Worm (Caenorhabditis elegans) whole organism, L4 larva: Measurements from ENCODE around the gene tir-1.

Source experiments
- D1046.2 ChIP-seq: fragments of 200-800 bp; sonication (Bioruptor generic); IDR thresholded peaks from 2 replicates; pipeline ENCODE4 v1.3.6; 2022; ENCODE audit warnings: missing genetic modification characterization, missing compliant biosample characterization
- T26A8.4 ChIP-seq: fragments of 200-800 bp; sonication (Bioruptor generic); IDR thresholded peaks from 2 replicates; pipeline ENCODE4 v1.3.6; 2022; ENCODE audit warnings: missing genetic modification characterization, missing compliant biosample characterization
- aha-1 ChIP-seq: fragments of 150-350 bp; peaks from one replicate; lab custom pipeline; 2014; ENCODE audit warnings: missing biosample characterization, missing genetic modification characterization
- ama-1 ChIP-seq: fragments of 150-350 bp; optimal IDR thresholded peaks from 2 replicates; lab custom pipeline; 2014; ENCODE audit warnings: inconsistent platforms, mixed read lengths
- arid-1 ChIP-seq: fragments of 200-800 bp; sonication (Bioruptor generic); conservative IDR thresholded peaks from 2 replicates; pipeline ENCODE4 v1.3.6; 2022; ENCODE audit warnings: missing genetic modification reagents, missing genetic modification characterization, missing compliant biosample characterization
- ceh-20 ChIP-seq: fragments of 200-800 bp; sonication (Bioruptor generic); IDR thresholded peaks from 2 replicates; pipeline ENCODE4 v1.3.6; 2022; ENCODE audit warnings: missing genetic modification reagents, missing genetic modification characterization, missing compliant biosample characterization
- ceh-62 ChIP-seq: sonication (generic microtip); optimal IDR thresholded peaks from 2 replicates; lab custom pipeline; 2017; ENCODE audit warnings: missing biosample characterization, missing genetic modification characterization
- ctbp-1 ChIP-seq: fragments of 200-800 bp; sonication (Bioruptor generic); IDR thresholded peaks from 2 replicates; pipeline ENCODE4 v1.3.6; 2022; ENCODE audit warnings: missing genetic modification reagents, missing genetic modification characterization, missing compliant biosample characterization
- daf-16 ChIP-seq, 3 experiments: sonication (generic microtip); optimal IDR thresholded peaks; 2 replicates each; lab custom pipeline; 2016 to 2017; ENCODE audit warnings: missing genetic modification characterization in 3 of 3, missing genetic modification reagents in 3 of 3, mild to moderate bottlenecking in 2 of 3, missing compliant biosample characterization in 2 of 3, missing biosample characterization in 1 of 3, moderate library complexity in 1 of 3
- dmd-6 ChIP-seq: fragments of 200-800 bp; sonication (Bioruptor generic); IDR thresholded peaks from 2 replicates; pipeline ENCODE4 v1.3.6; 2022; ENCODE audit warnings: missing genetic modification reagents, missing genetic modification characterization, missing compliant biosample characterization
- dpl-1 ChIP-seq: fragments of 150-350 bp; optimal IDR thresholded peaks from 2 replicates; lab custom pipeline; 2014; ENCODE audit warnings: missing biosample characterization, missing genetic modification reagents, missing genetic modification characterization
- duxl-1 ChIP-seq: sonication (generic microtip); optimal IDR thresholded peaks from 2 replicates; lab custom pipeline; 2016; ENCODE audit warnings: mild to moderate bottlenecking, missing genetic modification characterization, moderate library complexity, missing compliant biosample characterization; ENCODE audit not compliant: poor library complexity
- dve-1 ChIP-seq: sonication (generic microtip); optimal IDR thresholded peaks from 2 replicates; lab custom pipeline; 2017; ENCODE audit warnings: antibody characterized with exemption, mild to moderate bottlenecking, missing genetic modification characterization, missing compliant biosample characterization; ENCODE audit not compliant: insufficient read depth
- egl-43 ChIP-seq: fragments of 200-800 bp; sonication (Bioruptor generic); IDR thresholded peaks from 2 replicates; pipeline ENCODE4 v1.3.6; 2022; ENCODE audit warnings: missing genetic modification reagents, missing genetic modification characterization, missing compliant biosample characterization
- hif-1 ChIP-seq, 2 experiments: sonication (generic microtip); optimal IDR thresholded peaks; 2 replicates each; lab custom pipeline; 2016 to 2017; ENCODE audit warnings: missing compliant biosample characterization in 2 of 2, missing genetic modification characterization in 2 of 2, missing genetic modification reagents in 2 of 2, missing genotype in 2 of 2, mild to moderate bottlenecking in 1 of 2
- hlh-11 ChIP-seq: fragments of 200-800 bp; sonication (Bioruptor generic); optimal IDR thresholded peaks from 2 replicates; lab custom pipeline; 2018; ENCODE audit warnings: mild to moderate bottlenecking, missing genetic modification characterization, missing compliant biosample characterization
- hlh-30 ChIP-seq: sonication (generic microtip); optimal IDR thresholded peaks from 2 replicates; lab custom pipeline; 2017; ENCODE audit warnings: antibody characterized with exemption, mild to moderate bottlenecking, missing genetic modification characterization, missing compliant biosample characterization; ENCODE audit not compliant: insufficient read depth
- hmg-1.1 ChIP-seq: fragments of 200-800 bp; sonication (Bioruptor generic); IDR thresholded peaks from 2 replicates; pipeline ENCODE4 v1.3.6; 2022; ENCODE audit warnings: missing genetic modification reagents, missing genetic modification characterization, missing compliant biosample characterization
- lin-38 ChIP-seq: fragments of 200-800 bp; sonication (Bioruptor generic); IDR thresholded peaks from 2 replicates; pipeline ENCODE4 v1.3.6; 2022; ENCODE audit warnings: missing genetic modification reagents, missing genetic modification characterization, missing compliant biosample characterization
- lir-3 ChIP-seq: sonication (generic microtip); optimal IDR thresholded peaks from 2 replicates; lab custom pipeline; 2016; ENCODE audit warnings: mild to moderate bottlenecking, missing genetic modification characterization, missing compliant biosample characterization
- lsy-2 ChIP-seq, 2 experiments: fragments of 150-350 bp in 1 of 2; sonication (generic microtip) in 1 of 2; optimal IDR thresholded peaks; 2 replicates each; lab custom pipeline; 2014 to 2017; ENCODE audit warnings: missing biosample characterization in 2 of 2, missing genetic modification characterization in 2 of 2
- mdl-1 ChIP-seq, 2 experiments: fragments of 150-350 bp in 1 of 2; sonication (generic microtip) in 1 of 2; optimal IDR thresholded peaks; 2 replicates each; lab custom pipeline; 2014 to 2017; ENCODE audit warnings: missing biosample characterization in 2 of 2, missing genetic modification characterization in 2 of 2
- mep-1 ChIP-seq: fragments of 150-350 bp; sonication (generic microtip); optimal IDR thresholded peaks from 3 replicates; lab custom pipeline; 2014; ENCODE audit warnings: missing biosample characterization, missing genetic modification characterization
- mes-2 ChIP-seq: sonication (generic microtip); optimal IDR thresholded peaks from 2 replicates; lab custom pipeline; 2016; ENCODE audit warnings: missing genotype, mild to moderate bottlenecking, missing genetic modification characterization, missing compliant biosample characterization; ENCODE audit not compliant: poor library complexity, severe bottlenecking
- mxl-3 ChIP-seq: fragments of 200-800 bp; sonication (Bioruptor generic); optimal IDR thresholded peaks from 2 replicates; lab custom pipeline; 2018; ENCODE audit warnings: mild to moderate bottlenecking, missing genetic modification characterization, missing compliant biosample characterization
- nhr-102 ChIP-seq: sonication (generic microtip); optimal IDR thresholded peaks from 2 replicates; lab custom pipeline; 2016; ENCODE audit warnings: mild to moderate bottlenecking, missing genetic modification characterization, moderate library complexity, missing compliant biosample characterization
- nhr-11 ChIP-seq: fragments of 150-350 bp; optimal IDR thresholded peaks from 2 replicates; lab custom pipeline; 2014; ENCODE audit warnings: missing biosample characterization, missing genetic modification characterization
- nhr-25 ChIP-seq: sonication (generic microtip); optimal IDR thresholded peaks from 2 replicates; lab custom pipeline; 2017; ENCODE audit warnings: missing genetic modification characterization, mild to moderate bottlenecking, missing compliant biosample characterization, antibody characterized with exemption, moderate library complexity, borderline replicate concordance; ENCODE audit not compliant: insufficient read depth
- nhr-28 ChIP-seq: fragments of 150-350 bp; optimal IDR thresholded peaks from 2 replicates; lab custom pipeline; 2014; ENCODE audit warnings: missing biosample characterization, missing genetic modification characterization
- nhr-41 ChIP-seq: fragments of 200-800 bp; sonication (Bioruptor generic); IDR thresholded peaks from 2 replicates; pipeline ENCODE4 v1.3.6; 2022; ENCODE audit warnings: missing genetic modification reagents, missing genetic modification characterization, missing compliant biosample characterization
- nhr-48 ChIP-seq: sonication (generic microtip); optimal IDR thresholded peaks from 2 replicates; lab custom pipeline; 2016; ENCODE audit warnings: mild to moderate bottlenecking, missing genetic modification characterization, missing compliant biosample characterization
- nhr-6 ChIP-seq: fragments of 150-350 bp; optimal IDR thresholded peaks from 2 replicates; lab custom pipeline; 2014; ENCODE audit warnings: missing biosample characterization, missing genetic modification characterization
- nhr-77 ChIP-seq: fragments of 150-350 bp; optimal IDR thresholded peaks from 2 replicates; lab custom pipeline; 2014; ENCODE audit warnings: missing biosample characterization, missing genetic modification characterization
- php-3 ChIP-seq: fragments of 200-800 bp; sonication (Bioruptor generic); IDR thresholded peaks from 2 replicates; pipeline ENCODE4 v1.3.6; 2022; ENCODE audit warnings: missing genetic modification reagents, missing genetic modification characterization, missing compliant biosample characterization
- pqm-1 ChIP-seq: sonication (generic microtip); optimal IDR thresholded peaks from 2 replicates; lab custom pipeline; 2017; ENCODE audit warnings: missing biosample characterization, missing genetic modification characterization
- rbr-2 ChIP-seq: sonication (generic microtip); optimal IDR thresholded peaks from 2 replicates; lab custom pipeline; 2016; ENCODE audit warnings: missing genotype, missing genetic modification characterization, missing compliant biosample characterization
- set-16 ChIP-seq: fragments of 200-800 bp; sonication (Bioruptor generic); IDR thresholded peaks from 2 replicates; pipeline ENCODE4 v1.3.6; 2022; ENCODE audit warnings: missing genetic modification reagents, missing genetic modification characterization, missing compliant biosample characterization
- tra-1 ChIP-seq: fragments of 200-800 bp; sonication (Bioruptor generic); IDR thresholded peaks from 2 replicates; pipeline ENCODE4 v1.3.6; 2022; ENCODE audit warnings: missing genetic modification reagents, missing genetic modification characterization, missing compliant biosample characterization
- unc-62 ChIP-seq, 3 experiments: fragments of 150-350 bp in 1 of 3; sonication (generic microtip); optimal IDR thresholded peaks in 2 of 3; peaks in 1 of 3; 1 replicate in 1 of 3; 2 replicates in 2 of 3; lab custom pipeline; 2014 to 2017; ENCODE audit warnings: missing biosample characterization in 3 of 3, missing genetic modification characterization in 3 of 3, missing genetic modification reagents in 3 of 3, missing genotype in 1 of 3
- ztf-7 ChIP-seq: fragments of 150-350 bp; optimal IDR thresholded peaks from 2 replicates; lab custom pipeline; 2014; ENCODE audit warnings: missing biosample characterization, missing genetic modification characterization

The tir-1 gene

DNA sequence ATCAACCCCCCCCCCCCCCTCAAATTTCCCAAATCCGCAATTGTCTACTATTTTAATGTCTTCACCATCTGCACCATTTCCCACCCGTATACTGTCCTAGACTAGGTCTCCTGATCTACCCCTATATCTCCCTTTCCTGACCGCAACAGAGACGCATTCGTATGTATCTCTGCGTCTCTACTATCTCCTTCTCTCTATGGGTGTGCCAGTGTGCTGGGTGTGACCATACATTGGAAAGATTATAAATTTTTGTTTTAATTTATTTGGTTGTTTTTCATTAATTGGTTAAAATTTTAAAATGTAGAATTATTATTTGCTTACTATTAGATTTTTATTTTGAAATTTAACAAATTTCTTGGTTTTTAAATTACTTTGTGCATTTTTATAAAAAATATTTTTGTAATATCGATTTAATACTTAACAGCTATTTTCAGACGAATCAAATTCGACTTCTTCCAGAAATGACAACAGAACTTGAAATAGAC is 79.4 kb downstream of the tir-1 start, which contains the start of gene amx-1:
amx-1 (plus strand) TSS at position 435 of the 485 bp plus-strand sequence.
- TF ChIP-seq hlh-30 (tag; lab: Kevin White, UChicago) (peak; percentile 18), mes-2 (tag; lab: Kevin White, UChicago) (peak; percentile 27), unc-62 (GFP tag; optimal IDR thresholded peaks at IDR 0.05 in 1 of 2; lab: Kevin White, UChicago) (peak in 1 of 2 experiments; percentile 27), unc-62 (tag; optimal IDR thresholded peaks at IDR 0.05; lab: Kevin White, UChicago) (no peak), nhr-102 (tag; lab: Kevin White, UChicago) (no peak)
- TF ChIP-seq, all 104 proteins: peak for 3

DNA sequence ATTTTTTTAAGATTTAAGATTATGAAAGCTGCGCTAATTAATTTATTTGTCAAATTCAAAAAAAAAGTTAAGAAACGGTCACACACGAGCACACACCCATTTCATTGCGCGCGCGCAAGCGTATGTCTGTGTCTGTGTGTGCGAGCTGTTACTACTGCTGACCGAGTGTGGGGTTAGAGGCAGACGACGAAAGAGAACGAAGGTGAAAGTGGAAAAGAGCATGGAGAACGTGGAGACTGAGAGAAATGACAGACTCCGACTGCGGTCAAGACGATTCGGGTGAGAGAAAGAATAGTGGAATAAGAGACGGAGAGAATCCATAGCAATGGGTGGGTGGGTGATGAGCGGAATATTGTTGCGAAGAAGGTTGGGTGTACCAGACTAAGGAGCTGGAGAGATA is 81.3 kb downstream of the tir-1 start:
- TF ChIP-seq nhr-77 (tag; lab: Kevin White, UChicago) (peak; percentile 77), dve-1 (tag; lab: Kevin White, UChicago) (peak; percentile 78), rbr-2 (peak; percentile 50), ztf-7 (tag; lab: Kevin White, UChicago) (peak; percentile 8), ama-1 (lab: Kevin White, UChicago) (no peak), ctbp-1 (GFP tag; lab: Robert Waterston, UW) (peak; percentile 9; the same call in 1 of the 2 replicates), egl-43 (GFP tag; lab: Robert Waterston, UW) (peak; percentile 78), T26A8.4 (GFP tag; lab: Robert Waterston, UW) (peak; percentile 67), mxl-3 (peak; percentile 80), hlh-11 (tag; lab: Kevin White, UChicago) (peak; percentile 91), tra-1 (GFP tag; lab: Robert Waterston, UW) (no peak), dpl-1 (peak; percentile 46), mdl-1 (tag; optimal IDR thresholded peaks at IDR 0.05; lab: Kevin White, UChicago) (peak; percentile 43 to 86), hlh-30 (tag; lab: Kevin White, UChicago) (peak; percentile 93), arid-1 (GFP tag; lab: Robert Waterston, UW) (0 out of 2 replicates have a peak, but pooled peaks have one; percentile 32), nhr-6 (tag; lab: Kevin White, UChicago) (peak; percentile 69), set-16 (GFP tag; lab: Robert Waterston, UW) (peak; percentile 31; the same call in 1 of the 2 replicates), lsy-2 (tag; optimal IDR thresholded peaks at IDR 0.05; lab: Kevin White, UChicago) (peak in 1 of 2 experiments; percentile 75), nhr-48 (tag; lab: Kevin White, UChicago) (peak; percentile 46), nhr-41 (GFP tag; lab: Robert Waterston, UW) (peak; percentile 50; the same call in 1 of the 2 replicates), aha-1 (tag; lab: Kevin White, UChicago) (peak; percentile 61), mes-2 (tag; lab: Kevin White, UChicago) (peak; percentile 64), nhr-25 (peak; percentile 23), daf-16 (GFP tag; optimal IDR thresholded peaks at IDR 0.05; lab: Kevin White, UChicago) (no peak), daf-16 (tag; optimal IDR thresholded peaks at IDR 0.05; lab: Kevin White, UChicago) (peak; percentile 12), lir-3 (tag; lab: Kevin White, UChicago) (no peak), nhr-102 (tag; lab: Kevin White, UChicago) (peak; percentile 11), lin-38 (GFP tag; lab: Robert Waterston, UW) (no peak), duxl-1 (tag; lab: Kevin White, UChicago) (no peak), D1046.2 (GFP tag; lab: Robert Waterston, UW) (no peak), ceh-20 (GFP tag; lab: Robert Waterston, UW) (0 out of 2 replicates have a peak, but pooled peaks have one; percentile 10), nhr-11 (peak; percentile 23), hmg-1.1 (GFP tag; lab: Robert Waterston, UW) (peak; percentile 86), dmd-6 (peak; percentile 45), mep-1 (tag; lab: Kevin White, UChicago) (peak; percentile 77), hif-1 (tag; optimal IDR thresholded peaks at IDR 0.05; lab: Kevin White, UChicago) (peak in 1 of 2 experiments; percentile 51), nhr-28 (tag; lab: Kevin White, UChicago) (peak; percentile 89), pqm-1 (tag; lab: Kevin White, UChicago) (peak; percentile 42), php-3 (no peak), ceh-62 (tag; lab: Kevin White, UChicago) (no peak)
- TF ChIP-seq, all 104 proteins: peak for 31
